Fruit fly (Drosophila melanogaster) Kc167 (cell line): ENCODE results near the gene CG8852.

Source experiments
- insv ChIP-seq: fragments of >200 bp; optimal IDR thresholded peaks from 3 replicates; lab custom pipeline; 2018; ENCODE audit warnings: missing external identifiers
- psq ChIP-seq: fragments of >200 bp; optimal IDR thresholded peaks from 2 replicates; lab custom pipeline; 2017; ENCODE audit warnings: missing external identifiers
- ttk ChIP-seq: sonication (Bioruptor generic); optimal IDR thresholded peaks from 2 replicates; lab custom pipeline; 2017; ENCODE audit warnings: missing external identifiers

- TF ChIP-seq psq (lab: Kevin White, UChicago) (no peak), ttk (lab: Kevin White, UChicago) (no peak), insv (no peak)
Observed at dm6 chr2L:3485506-3485905, 39.4 kb upstream of the CG8852 start.
